Fruit fly (Drosophila melanogaster): ENCODE results near the gene Had1.

Gene Had1

dm6 chrX:16350062-16350461 lies 41.6 kb upstream of the Had1 start, which contains the start of gene sl (continued):
- TF ChIP-seq Xbp1 (GFP tag; optimal IDR thresholded peaks at IDR 0.05) (peak; percentile 23), Optix (GFP tag; IDR thresholded peaks at IDR 0.05) (no peak), CG13287 (GFP tag; IDR thresholded peaks at IDR 0.05; ENCODE audit: partially characterized antibody) (peak; percentile 66), Hr78 (GFP tag; optimal IDR thresholded peaks at IDR 0.05) (no peak), H15 (GFP tag; IDR thresholded peaks at IDR 0.05) (no peak), CG8290 (GFP tag; optimal IDR thresholded peaks at IDR 0.05) (peak; percentile 4), CG8290 (tag; optimal IDR thresholded peaks at IDR 0.05) (no peak), CG16779 (GFP tag; IDR thresholded peaks at IDR 0.05) (no peak), Bgb (GFP tag; IDR thresholded peaks at IDR 0.05; ENCODE audit: partially characterized antibody) (0 out of 2 replicates have a peak, but pooled peaks have one; percentile 36), ro (GFP tag; IDR thresholded peaks at IDR 0.05) (no peak), lilli (GFP tag; optimal IDR thresholded peaks at IDR 0.05) (peak; percentile 47), fd64A (GFP tag; optimal IDR thresholded peaks at IDR 0.05) (no peak), chif (GFP tag; optimal IDR thresholded peaks at IDR 0.05) (no peak), disco-r (GFP tag; optimal IDR thresholded peaks at IDR 0.05) (no peak), pho (GFP tag; optimal IDR thresholded peaks at IDR 0.05) (no peak), CG13424 (tag; optimal IDR thresholded peaks at IDR 0.05) (no peak), CG6654 (GFP tag; optimal IDR thresholded peaks at IDR 0.05) (no peak), zen (tag; optimal IDR thresholded peaks at IDR 0.05) (no peak), bab2 (GFP tag; optimal IDR thresholded peaks at IDR 0.05) (peak; percentile 41), CG3163 (GFP tag; optimal IDR thresholded peaks at IDR 0.05) (no peak), odd (GFP tag; optimal IDR thresholded peaks at IDR 0.05) (no peak), Dp (GFP tag; optimal IDR thresholded peaks at IDR 0.05) (peak; percentile 7), HLH54F (GFP tag; optimal IDR thresholded peaks at IDR 0.05) (no peak), grn (GFP tag; optimal IDR thresholded peaks at IDR 0.05) (peak; percentile 55), B-H1 (GFP tag; IDR thresholded peaks at IDR 0.05) (no peak), ci (GFP tag; IDR thresholded peaks at IDR 0.05) (no peak), Elba2 (GFP tag; optimal IDR thresholded peaks at IDR 0.05) (peak; percentile 40), CG6854 (GFP tag; optimal IDR thresholded peaks at IDR 0.05) (no peak), CG14860 (GFP tag; IDR thresholded peaks at IDR 0.05; ENCODE audit: partially characterized antibody) (no peak), CG2202 (tag; optimal IDR thresholded peaks at IDR 0.05) (no peak), YL-1 (GFP tag; optimal IDR thresholded peaks at IDR 0.05) (peak; percentile 57), stwl (tag; optimal IDR thresholded peaks at IDR 0.05) (peak; percentile 95), CG8478 (optimal IDR thresholded peaks at IDR 0.05) (no peak), CG17359 (tag; optimal IDR thresholded peaks at IDR 0.05) (no peak), CG4707 (GFP tag; optimal IDR thresholded peaks at IDR 0.05) (no peak), CG30403 (GFP tag; optimal IDR thresholded peaks at IDR 0.05) (peak; percentile 16), sim (GFP tag; IDR thresholded peaks at IDR 0.05) (no peak), Med (GFP tag) (peak; percentile 90), CG18262 (tag; optimal IDR thresholded peaks at IDR 0.05) (no peak), CG5180 (GFP tag; optimal IDR thresholded peaks at IDR 0.05) (no peak), crc (GFP tag; optimal IDR thresholded peaks at IDR 0.05) (no peak), TFAM (GFP tag; optimal IDR thresholded peaks at IDR 0.05) (no peak), CG15073 (GFP tag; optimal IDR thresholded peaks at IDR 0.05) (no peak), HLHmδ (GFP tag; optimal IDR thresholded peaks at IDR 0.05) (no peak), en (GFP tag; optimal IDR thresholded peaks at IDR 0.05) (no peak), prd (optimal IDR thresholded peaks at IDR 0.05) (no peak), prd (GFP tag; IDR thresholded peaks at IDR 0.05) (no peak), sens-2 (GFP tag; IDR thresholded peaks at IDR 0.05) (no peak; the same call in 1 of the 2 replicates), lmd (GFP tag; IDR thresholded peaks at IDR 0.05) (no peak), CG17912 (GFP tag; optimal IDR thresholded peaks at IDR 0.05) (no peak), cas (GFP tag; IDR thresholded peaks at IDR 0.05) (no peak), gem (tag; optimal IDR thresholded peaks at IDR 0.05) (no peak), luna (GFP tag; optimal IDR thresholded peaks at IDR 0.05) (no peak)

Data from whole organism, embryonic.